Worm (Caenorhabditis elegans) whole organism, late embryonic: Measurements from ENCODE around the gene rpoa-1.

Experiments
- elt-4 ChIP-seq: sonication (generic microtip); optimal IDR thresholded peaks from 2 replicates; lab custom pipeline; 2016; ENCODE audit warnings: missing genetic modification characterization, missing compliant biosample characterization
- ets-4 ChIP-seq: sonication (generic microtip); optimal IDR thresholded peaks from 2 replicates; lab custom pipeline; 2016; ENCODE audit warnings: missing genetic modification characterization, missing compliant biosample characterization
- pha-4 ChIP-seq: fragments of 150-350 bp; optimal IDR thresholded peaks from 2 replicates; lab custom pipeline; 2018; ENCODE audit warnings: missing biosample characterization, missing genetic modification reagents, missing genetic modification characterization
- unc-3 ChIP-seq, 2 experiments: fragments of 200-800 bp in 1 of 2; sonication (Bioruptor generic) in 1 of 2; sonication (generic microtip) in 1 of 2; conservative IDR thresholded peaks in 1 of 2; optimal IDR thresholded peaks in 1 of 2; 2 replicates each; pipeline versions ENCODE4 v1.3.6 to Lab custom; 2016 to 2022; ENCODE audit warnings: missing compliant biosample characterization in 2 of 2, missing genetic modification characterization in 2 of 2, missing genetic modification reagents in 1 of 2

- TF ChIP-seq pha-4 (tag; lab: Kevin White, UChicago) (no peak), unc-3 (GFP tag; conservative IDR thresholded peaks at IDR 0.05; lab: Robert Waterston, UW) (no peak), unc-3 (tag; optimal IDR thresholded peaks at IDR 0.05; lab: Kevin White, UChicago) (no peak), ets-4 (no peak), elt-4 (tag; lab: Kevin White, UChicago) (no peak)
Measured at ce11 chrII:13715333-13715732, 20.7 kb upstream of the rpoa-1 start.
